Fruit fly (Drosophila melanogaster): ENCODE data around the gene Tom70.

- TF ChIP-seq Dll (optimal IDR thresholded peaks at IDR 0.05): no peak
- TF ChIP-seq EcR (GFP tag; optimal IDR thresholded peaks at IDR 0.05): no peak
These were observed 28.4 kb upstream of the Tom70 start, which contains the start of gene firl for dm6 chr2L:12066617-12067251.
